Worm (Caenorhabditis elegans): ENCODE measurements around the gene ugt-40.

The ugt-40 gene

DNA sequence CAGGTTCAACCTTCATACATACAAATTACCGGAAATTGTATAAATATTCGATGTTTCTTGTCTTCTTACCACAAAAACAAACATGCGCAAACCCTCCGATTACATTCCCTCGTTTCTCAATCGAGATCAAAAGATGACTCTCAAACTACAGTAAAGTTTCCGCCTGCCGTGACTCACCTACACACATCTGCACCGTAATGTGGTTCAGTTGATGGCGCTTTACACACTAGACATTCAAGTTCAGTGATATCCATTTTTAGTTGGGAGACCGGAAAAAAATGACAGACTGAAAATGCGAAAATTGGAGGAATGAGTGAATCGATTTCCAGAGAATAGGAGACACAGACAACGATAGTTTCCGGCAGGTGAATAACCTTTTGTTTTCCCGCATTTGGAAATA, 50.5 kb downstream of the ugt-40 start, which contains the start of gene nhr-286:
Gene nhr-286, minus strand, starts transcription at position 324 of the 400 bp plus-strand sequence.
- no peak for TF ChIP-seq aly-1 (tag; optimal IDR thresholded peaks at IDR 0.05)
- no peak for TF ChIP-seq tra-4 (tag; optimal IDR thresholded peaks at IDR 0.05)
- no peak for TF ChIP-seq flt-1 (GFP tag; IDR thresholded peaks at IDR 0.05)
- TF ChIP-seq scrt-1 (GFP tag; IDR thresholded peaks at IDR 0.05), result no peak
- TF ChIP-seq ceh-13 (GFP tag; optimal IDR thresholded peaks at IDR 0.05), result no peak
- TF ChIP-seq ets-7 (tag; optimal IDR thresholded peaks at IDR 0.05), result no peak
- TF ChIP-seq pes-1 (GFP tag; IDR thresholded peaks at IDR 0.05), result no peak
- no peak for TF ChIP-seq F13C5.2 (tag; optimal IDR thresholded peaks at IDR 0.05)
- no peak for TF ChIP-seq hmbx-1 (tag; optimal IDR thresholded peaks at IDR 0.05)
- TF ChIP-seq tbx-11 (GFP tag; IDR thresholded peaks at IDR 0.05), result no peak
- TF ChIP-seq tbx-37 (GFP tag; conservative IDR thresholded peaks at IDR 0.05), result no peak
- no peak for TF ChIP-seq sea-1 (GFP tag; conservative IDR thresholded peaks at IDR 0.05)
- TF ChIP-seq B0310.2 (tag; optimal IDR thresholded peaks at IDR 0.05), result no peak
- TF ChIP-seq ceh-36 (tag; optimal IDR thresholded peaks at IDR 0.05), result no peak
- TF ChIP-seq hnd-1 (tag; optimal IDR thresholded peaks at IDR 0.05), result no peak
- no peak for TF ChIP-seq hmg-4 (GFP tag; optimal IDR thresholded peaks at IDR 0.05)
- TF ChIP-seq ama-1 (optimal IDR thresholded peaks at IDR 0.05), result no peak

All from whole organism, early embryonic.